Worm (Caenorhabditis elegans) whole organism, mixed stage, embryonic: ENCODE data around the gene Y22D7AL.16.
A peak's percentile ranks its signal among the peaks of the same experiment; 100 is the strongest.

Experiments used
- M03D4.4 ChIP-seq: sonication (generic microtip); optimal IDR thresholded peaks from 2 replicates; lab custom pipeline; 2017; ENCODE audit warnings: mild to moderate bottlenecking, missing genetic modification characterization, missing compliant biosample characterization
- bed-3 ChIP-seq: fragments of 200-800 bp; sonication (Bioruptor generic); optimal IDR thresholded peaks from 3 replicates; lab custom pipeline; 2018; ENCODE audit warnings: mild to moderate bottlenecking, missing genetic modification characterization, moderate library complexity, missing compliant biosample characterization
- blmp-1 ChIP-seq: fragments of 150-350 bp; optimal IDR thresholded peaks from 2 replicates; lab custom pipeline; 2014; ENCODE audit warnings: missing biosample characterization, missing genetic modification characterization
- ceh-43 ChIP-seq: fragments of 200-800 bp; sonication (Bioruptor generic); optimal IDR thresholded peaks from 2 replicates; lab custom pipeline; 2018; ENCODE audit warnings: mild to moderate bottlenecking, missing genetic modification characterization, moderate library complexity, missing compliant biosample characterization
- ceh-83 ChIP-seq: fragments of 200-800 bp; sonication (Bioruptor generic); optimal IDR thresholded peaks from 2 replicates; lab custom pipeline; 2018; ENCODE audit warnings: mild to moderate bottlenecking, missing genetic modification characterization, missing compliant biosample characterization
- ces-1 ChIP-seq: fragments of 150-350 bp; optimal IDR thresholded peaks from 2 replicates; lab custom pipeline; 2014; ENCODE audit warnings: missing biosample characterization, missing genetic modification reagents, missing genetic modification characterization
- cnd-1 ChIP-seq: fragments of 200-800 bp; sonication (Bioruptor generic); optimal IDR thresholded peaks from 2 replicates; lab custom pipeline; 2018; ENCODE audit warnings: mild to moderate bottlenecking, missing genetic modification characterization, missing compliant biosample characterization
- drap-1 ChIP-seq: fragments of 200-800 bp; sonication (Bioruptor generic); optimal IDR thresholded peaks from 3 replicates; lab custom pipeline; 2018; ENCODE audit warnings: mild to moderate bottlenecking, missing genetic modification characterization, missing compliant biosample characterization
- elt-3 ChIP-seq: fragments of 150-350 bp; optimal IDR thresholded peaks from 2 replicates; lab custom pipeline; 2014; ENCODE audit warnings: missing biosample characterization, missing genetic modification characterization
- flh-1 ChIP-seq: fragments of 200-800 bp; sonication (Bioruptor generic); optimal IDR thresholded peaks from 2 replicates; lab custom pipeline; 2018; ENCODE audit warnings: mild to moderate bottlenecking, missing genetic modification characterization, moderate library complexity, missing compliant biosample characterization
- hlh-1 ChIP-seq: fragments of 150-350 bp; optimal IDR thresholded peaks from 2 replicates; lab custom pipeline; 2014; ENCODE audit warnings: missing biosample characterization, missing genetic modification reagents, missing genetic modification characterization
- lin-13 ChIP-seq: fragments of 150-350 bp; optimal IDR thresholded peaks from 2 replicates; lab custom pipeline; 2014; ENCODE audit warnings: missing biosample characterization, missing genetic modification characterization
- lin-32 ChIP-seq: fragments of 200-800 bp; sonication (Bioruptor generic); optimal IDR thresholded peaks from 2 replicates; lab custom pipeline; 2018; ENCODE audit warnings: mild to moderate bottlenecking, missing genetic modification characterization, missing compliant biosample characterization
- lsy-2 ChIP-seq: fragments of 150-350 bp; optimal IDR thresholded peaks from 2 replicates; lab custom pipeline; 2014; ENCODE audit warnings: missing biosample characterization, missing genetic modification characterization
- mab-5 ChIP-seq: fragments of 150-350 bp; optimal IDR thresholded peaks from 2 replicates; lab custom pipeline; 2014; ENCODE audit warnings: missing biosample characterization, missing genetic modification characterization
- mep-1 ChIP-seq: fragments of 150-350 bp; optimal IDR thresholded peaks from 2 replicates; lab custom pipeline; 2017; ENCODE audit warnings: missing biosample characterization, missing genetic modification reagents, missing genetic modification characterization, inconsistent platforms
- mls-2 ChIP-seq: sonication (generic microtip); optimal IDR thresholded peaks from 2 replicates; lab custom pipeline; 2016; ENCODE audit warnings: mild to moderate bottlenecking, missing genetic modification characterization, moderate library complexity, missing compliant biosample characterization
- nhr-12 ChIP-seq: fragments of 150-350 bp; optimal IDR thresholded peaks from 2 replicates; lab custom pipeline; 2014; ENCODE audit warnings: missing biosample characterization, missing genetic modification characterization
- nhr-2 ChIP-seq: fragments of 150-350 bp; optimal IDR thresholded peaks from 2 replicates; lab custom pipeline; 2014; ENCODE audit warnings: missing biosample characterization, missing genetic modification characterization
- nhr-237 ChIP-seq: fragments of 150-350 bp; optimal IDR thresholded peaks from 2 replicates; lab custom pipeline; 2014; ENCODE audit warnings: missing biosample characterization, missing genetic modification characterization
- nhr-28 ChIP-seq: fragments of 150-350 bp; optimal IDR thresholded peaks from 2 replicates; lab custom pipeline; 2014; ENCODE audit warnings: missing biosample characterization, missing genetic modification characterization
- nhr-76 ChIP-seq: sonication (generic microtip); optimal IDR thresholded peaks from 2 replicates; lab custom pipeline; 2017; ENCODE audit warnings: missing biosample characterization, missing genetic modification characterization
- pha-4 ChIP-seq: fragments of 150-350 bp; optimal IDR thresholded peaks from 2 replicates; lab custom pipeline; 2018; ENCODE audit warnings: missing biosample characterization, missing genetic modification reagents, missing genetic modification characterization
- sem-2 ChIP-seq: fragments of 200-800 bp; sonication (Bioruptor generic); optimal IDR thresholded peaks from 2 replicates; lab custom pipeline; 2018; ENCODE audit warnings: mild to moderate bottlenecking, missing genetic modification characterization, missing compliant biosample characterization
- snpc-4 ChIP-seq: fragments of 150-350 bp; optimal IDR thresholded peaks from 2 replicates; lab custom pipeline; 2014; ENCODE audit warnings: missing biosample characterization, missing genetic modification characterization
- sptf-1 ChIP-seq: sonication (generic microtip); optimal IDR thresholded peaks from 2 replicates; lab custom pipeline; 2017; ENCODE audit warnings: mild to moderate bottlenecking, missing genetic modification characterization, moderate library complexity, missing compliant biosample characterization
- unc-120 ChIP-seq: sonication (generic microtip); optimal IDR thresholded peaks from 2 replicates; lab custom pipeline; 2017; ENCODE audit warnings: missing genetic modification characterization, missing compliant biosample characterization; ENCODE audit not compliant: poor library complexity, severe bottlenecking
- unc-39 ChIP-seq: fragments of 150-350 bp; optimal IDR thresholded peaks from 2 replicates; lab custom pipeline; 2014; ENCODE audit warnings: missing biosample characterization, missing genetic modification characterization
- unc-62 ChIP-seq: fragments of 150-350 bp; optimal IDR thresholded peaks from 2 replicates; lab custom pipeline; 2014; ENCODE audit warnings: missing biosample characterization, missing genetic modification reagents, missing genetic modification characterization
- zip-8 ChIP-seq: fragments of 150-350 bp; optimal IDR thresholded peaks from 2 replicates; lab custom pipeline; 2014; ENCODE audit warnings: missing biosample characterization, missing genetic modification characterization
- ztf-11 ChIP-seq: fragments of 150-350 bp; optimal IDR thresholded peaks from 2 replicates; lab custom pipeline; 2014; ENCODE audit warnings: missing biosample characterization, missing genetic modification characterization

Y22D7AL.16 gene

DNA sequence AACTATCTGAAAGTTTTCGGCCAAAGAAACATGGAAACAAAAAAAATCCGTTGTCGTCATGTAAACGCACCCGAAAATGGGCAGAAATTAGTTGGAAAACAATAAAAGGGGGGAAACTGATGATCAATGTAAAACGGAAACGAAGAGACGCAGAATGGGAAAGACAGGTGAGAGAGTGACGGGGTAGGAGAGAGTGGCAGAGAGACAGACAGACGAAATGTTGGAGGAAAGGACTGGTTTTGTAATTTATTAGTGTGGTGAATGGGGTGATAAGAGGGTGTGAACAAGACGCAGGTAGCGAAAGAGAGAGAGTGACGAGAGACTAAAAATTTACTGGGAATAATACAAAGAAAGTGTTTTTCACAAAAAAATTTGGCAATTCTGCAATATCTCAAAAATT is 16.0 kb upstream of the Y22D7AL.16 start:
- no peak for TF ChIP-seq blmp-1 (tag; lab: Kevin White, UChicago)
- peak; percentile 90 for TF ChIP-seq elt-3 (tag; lab: Kevin White, UChicago)
- TF ChIP-seq cnd-1: peak; percentile 3
- no peak for TF ChIP-seq ztf-11 (tag; lab: Kevin White, UChicago)
- peak; percentile 74 for TF ChIP-seq nhr-237
- TF ChIP-seq unc-62: peak; percentile 16
- TF ChIP-seq hlh-1 (tag; lab: Kevin White, UChicago): peak; percentile 10
- no peak for TF ChIP-seq lin-13 (tag; lab: Kevin White, UChicago)
- TF ChIP-seq pha-4: peak; percentile 13
- peak; percentile 36 for TF ChIP-seq drap-1
- TF ChIP-seq nhr-2 (tag; lab: Kevin White, UChicago): no peak
- peak; percentile 18 for TF ChIP-seq unc-120 (tag; lab: Kevin White, UChicago)
- peak; percentile 8 for TF ChIP-seq nhr-28 (tag; lab: Kevin White, UChicago)
- no peak for TF ChIP-seq unc-39 (tag; lab: Kevin White, UChicago)
- TF ChIP-seq mab-5 (tag; lab: Kevin White, UChicago): peak; percentile 79

DNA sequence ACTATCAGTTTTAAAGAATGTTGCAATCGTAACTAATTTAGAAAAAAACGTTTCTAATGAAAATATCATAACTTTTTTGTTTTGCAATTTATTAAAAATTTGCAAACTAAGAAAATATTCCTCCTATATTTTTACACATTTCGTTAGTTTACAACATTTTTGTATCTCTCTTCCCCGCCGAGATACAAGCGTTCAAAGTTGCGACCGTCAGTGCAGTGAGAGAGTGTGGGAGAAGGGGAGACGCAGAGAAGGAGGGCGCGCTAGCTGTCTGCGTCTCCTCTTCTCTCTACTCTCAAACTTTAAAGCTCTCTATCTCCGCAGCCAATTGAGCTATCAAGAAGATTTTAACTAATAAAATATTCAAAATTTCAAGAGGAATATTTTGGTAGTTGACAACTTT is 15.4 kb upstream of the Y22D7AL.16 start:
- TF ChIP-seq ces-1 (GFP tag; lab: Kevin White, UChicago) (no peak), hlh-1 (tag; lab: Kevin White, UChicago) (no peak), bed-3 (no peak), blmp-1 (tag; lab: Kevin White, UChicago) (no peak), nhr-12 (tag; lab: Kevin White, UChicago) (no peak), lin-32 (GFP tag; lab: Kevin White, UChicago) (no peak), drap-1 (no peak), mab-5 (tag; lab: Kevin White, UChicago) (no peak), lin-13 (tag; lab: Kevin White, UChicago) (no peak)

DNA sequence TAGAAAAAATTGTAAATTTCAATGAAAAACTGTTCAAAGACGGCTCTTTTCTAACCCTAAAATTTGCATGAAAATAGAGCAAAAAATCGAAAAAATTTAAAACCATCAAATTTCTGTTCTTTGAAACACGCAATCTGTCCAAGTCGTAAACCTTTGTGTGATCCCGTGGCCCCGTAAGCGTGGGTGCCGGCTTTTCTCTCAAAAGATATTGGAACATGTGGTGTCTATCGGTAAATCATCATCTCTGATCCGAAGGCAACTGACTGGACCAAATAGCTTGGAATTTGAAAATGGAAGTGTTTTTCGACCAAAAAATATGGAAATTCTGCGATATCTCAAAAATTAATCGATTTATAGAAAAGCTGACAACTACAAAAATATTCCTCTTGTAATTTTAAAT is 13.7 kb upstream of the Y22D7AL.16 start:
- TF ChIP-seq hlh-1 (tag; lab: Kevin White, UChicago): peak; percentile 47
- no peak for TF ChIP-seq ceh-83 (GFP tag; lab: Kevin White, UChicago)
- no peak for TF ChIP-seq lin-32 (GFP tag; lab: Kevin White, UChicago)
- TF ChIP-seq unc-120 (tag; lab: Kevin White, UChicago): peak; percentile 27
- no peak for TF ChIP-seq mls-2 (tag; lab: Kevin White, UChicago)
- no peak for TF ChIP-seq M03D4.4 (tag; lab: Kevin White, UChicago)
- no peak for TF ChIP-seq nhr-76 (tag; lab: Kevin White, UChicago)
- no peak for TF ChIP-seq snpc-4 (tag; lab: Kevin White, UChicago)
- TF ChIP-seq, all 35 proteins: peak for 2

DNA sequence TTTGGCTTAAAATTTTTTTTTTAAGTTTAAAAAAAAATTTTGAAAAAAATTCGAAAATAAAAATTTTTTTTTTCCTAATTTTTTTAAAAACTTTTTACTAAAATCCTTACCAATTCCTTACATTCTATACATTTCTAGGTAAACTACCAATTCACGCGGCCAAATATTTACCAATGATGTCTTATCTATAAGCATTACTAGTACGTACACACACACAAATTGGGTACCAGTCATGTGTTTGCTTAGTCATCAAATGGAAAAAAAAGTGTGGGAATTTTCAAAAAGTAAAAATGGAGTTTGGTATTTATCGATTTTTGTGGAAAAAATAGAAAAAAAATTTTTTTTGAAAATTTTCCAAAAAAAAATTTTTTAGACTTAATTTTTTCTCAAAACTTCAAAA is 11.6 kb upstream of the Y22D7AL.16 start, which contains the start of gene Y22D7AR.6:
Gene Y22D7AR.6 (minus strand): TSS at position 134 of the 400 bp plus-strand sequence.
- TF ChIP-seq zip-8 (no peak), mls-2 (tag; lab: Kevin White, UChicago) (no peak)
- TF ChIP-seq, all 35 proteins: peak for 0

DNA sequence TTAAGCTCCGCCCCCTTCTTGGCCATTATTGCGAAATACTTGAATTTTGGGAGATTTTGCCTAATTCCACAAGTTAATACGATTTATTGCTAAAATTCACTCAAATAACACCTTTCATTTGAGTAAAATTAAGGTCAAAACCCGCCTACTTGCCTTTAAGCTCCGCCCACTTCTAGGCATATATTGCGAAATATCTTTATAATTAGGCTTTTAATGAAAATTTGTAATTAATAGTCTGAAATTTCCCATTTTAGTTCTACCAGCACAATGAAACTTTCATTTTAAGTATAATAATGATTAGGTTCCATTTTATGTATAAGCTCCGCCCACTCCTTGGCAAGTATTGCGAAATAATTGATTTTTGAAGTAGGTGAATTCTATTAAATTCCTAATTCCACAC is 9.7 kb upstream of the Y22D7AL.16 start:
- no peak for TF ChIP-seq mab-5 (tag; lab: Kevin White, UChicago)
- TF ChIP-seq nhr-76 (tag; lab: Kevin White, UChicago): no peak
- TF ChIP-seq zip-8: no peak
- TF ChIP-seq blmp-1 (tag; lab: Kevin White, UChicago): no peak
- TF ChIP-seq sem-2 (GFP tag; lab: Kevin White, UChicago): no peak
- no peak for TF ChIP-seq unc-62
- no peak for TF ChIP-seq nhr-2 (tag; lab: Kevin White, UChicago)
- no peak for TF ChIP-seq ceh-83 (GFP tag; lab: Kevin White, UChicago)
- TF ChIP-seq ceh-43 (GFP tag; lab: Kevin White, UChicago): no peak

DNA sequence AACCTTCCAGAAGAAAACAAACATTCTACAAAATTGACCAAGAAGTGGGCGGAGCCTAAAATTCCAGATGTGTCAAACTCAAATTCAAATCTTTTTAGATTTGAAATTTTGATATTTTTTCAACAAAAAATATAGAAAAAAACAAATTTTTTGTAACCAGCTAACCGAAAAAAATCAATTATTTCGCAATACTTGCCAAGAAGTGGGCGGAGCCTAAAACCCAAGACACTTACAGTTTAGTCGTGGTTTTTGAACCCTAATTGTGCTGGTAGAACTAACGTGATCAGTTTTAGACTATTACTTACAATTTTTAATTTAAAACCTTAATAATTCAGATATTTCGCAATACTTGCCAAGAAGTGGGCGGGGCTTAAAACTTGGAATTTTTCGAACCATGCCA is 8.3 kb upstream of the Y22D7AL.16 start:
- TF ChIP-seq lsy-2 (tag; lab: Kevin White, UChicago) (no peak), lin-32 (GFP tag; lab: Kevin White, UChicago) (no peak), nhr-76 (tag; lab: Kevin White, UChicago) (no peak), mep-1 (tag; lab: Kevin White, UChicago) (no peak), lin-13 (tag; lab: Kevin White, UChicago) (no peak), flh-1 (GFP tag; lab: Kevin White, UChicago) (no peak), sptf-1 (tag; lab: Kevin White, UChicago) (no peak)
